Fruit fly (Drosophila melanogaster): ENCODE data around the gene CG7341.
A peak's percentile ranks its signal among the peaks of the same experiment; 100 is the strongest.

CG7341 gene

DNA sequence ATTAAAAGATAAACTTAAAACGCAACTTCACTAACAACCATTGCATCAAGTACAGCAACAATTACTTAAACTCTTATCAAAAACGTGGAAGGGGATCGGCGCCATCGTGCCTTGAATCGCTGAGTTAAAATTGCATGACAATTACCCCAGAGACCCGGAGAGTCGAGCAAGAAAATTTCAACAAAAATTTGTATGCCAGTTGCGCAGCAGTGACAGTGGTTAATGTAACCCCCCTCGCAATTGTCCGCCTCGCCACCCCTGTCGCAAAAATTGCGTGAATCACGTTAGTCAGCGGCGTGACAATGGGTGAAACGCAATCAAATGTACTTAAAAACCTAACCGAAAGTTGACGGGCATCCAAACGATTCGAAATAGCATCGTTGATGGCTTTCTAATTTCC is 13.0 kb upstream of the CG7341 start (continued):
- TF ChIP-seq crp (GFP tag; optimal IDR thresholded peaks at IDR 0.05) (no peak), Bdp1 (GFP tag; optimal IDR thresholded peaks at IDR 0.05) (no peak), CG17802 (tag; optimal IDR thresholded peaks at IDR 0.05) (no peak), NfI (GFP tag; optimal IDR thresholded peaks at IDR 0.05) (peak; percentile 7), MBD-R2 (GFP tag; IDR thresholded peaks at IDR 0.05) (no peak), salm (tag; optimal IDR thresholded peaks at IDR 0.05) (no peak), vvl (GFP tag; IDR thresholded peaks at IDR 0.05) (peak; percentile 88), Hey (tag; optimal IDR thresholded peaks at IDR 0.05) (no peak), CG11723 (GFP tag; optimal IDR thresholded peaks at IDR 0.05) (no peak), gcm2 (GFP tag; optimal IDR thresholded peaks at IDR 0.05) (no peak), CG31388 (GFP tag; optimal IDR thresholded peaks at IDR 0.05) (no peak), repo (GFP tag; optimal IDR thresholded peaks at IDR 0.05) (no peak), hbn (GFP tag; IDR thresholded peaks at IDR 0.05; ENCODE audit: partially characterized antibody) (no peak), Dek (tag; optimal IDR thresholded peaks at IDR 0.05) (no peak)

DNA sequence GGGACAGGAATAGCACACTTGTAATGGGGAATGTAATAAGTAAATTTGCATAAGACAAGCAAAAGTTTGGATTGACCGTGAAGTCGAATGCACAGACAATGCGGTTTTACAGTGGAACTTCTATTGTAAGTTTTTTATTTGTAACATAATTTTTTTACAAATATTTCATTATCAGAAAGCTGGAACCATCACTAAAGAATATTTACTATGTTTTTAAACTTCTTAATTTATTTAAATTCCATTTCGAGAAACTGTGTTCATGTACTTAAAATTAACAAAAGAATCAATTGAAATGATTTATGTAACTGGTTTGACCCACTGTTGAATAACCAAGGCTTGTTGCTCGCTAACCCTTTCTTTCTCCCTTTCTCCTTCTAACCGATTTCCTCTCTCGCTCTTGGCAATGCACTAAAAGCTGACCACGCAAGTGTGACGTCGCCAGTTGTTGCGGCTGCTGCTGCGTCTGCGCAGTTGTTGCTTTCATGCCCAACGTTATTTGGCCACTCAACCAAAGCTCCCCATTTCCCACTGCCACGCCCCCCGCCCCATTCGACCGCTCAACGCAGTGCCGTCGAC is 11.2 kb upstream of the CG7341 start:
- TF ChIP-seq Kr (GFP tag; optimal IDR thresholded peaks at IDR 0.05): peak; percentile 32
- TF ChIP-seq CG2678 (tag; optimal IDR thresholded peaks at IDR 0.05): peak; percentile 22
- TF ChIP-seq HLHmδ (GFP tag; optimal IDR thresholded peaks at IDR 0.05): peak; percentile 17
- peak; percentile 1 for TF ChIP-seq CG2712 (tag; optimal IDR thresholded peaks at IDR 0.05)
- peak in 1 of 2 experiments; percentile 68 for TF ChIP-seq Pdp1 (GFP tag; optimal IDR thresholded peaks at IDR 0.05)
- TF ChIP-seq CG1603 (tag; optimal IDR thresholded peaks at IDR 0.05): peak; percentile 0
- 0 out of 2 replicates have a peak, but pooled peaks have one; percentile 26 for TF ChIP-seq stc (GFP tag; IDR thresholded peaks at IDR 0.05)
- TF ChIP-seq row (GFP tag; IDR thresholded peaks at IDR 0.05): 0 out of 3 replicates have a peak, but pooled peaks have one; percentile 10
- 0 out of 3 replicates have a peak, but pooled peaks have one; percentile 29 for TF ChIP-seq CG2199 (GFP tag; IDR thresholded peaks at IDR 0.05)
- TF ChIP-seq CG6689 (GFP tag; IDR thresholded peaks at IDR 0.05): peak; percentile 30; the same call in 1 of the 2 replicates
- TF ChIP-seq bsh (GFP tag; optimal IDR thresholded peaks at IDR 0.05): peak in 1 of 2 experiments; percentile 49
- no peak for TF ChIP-seq eyg (GFP tag; optimal IDR thresholded peaks at IDR 0.05)
- peak; percentile 44 for TF ChIP-seq Sox102F (GFP tag; optimal IDR thresholded peaks at IDR 0.05)
- TF ChIP-seq CG17328 (GFP tag; IDR thresholded peaks at IDR 0.05): peak; percentile 9; the same call in 1 of the 2 replicates
- TF ChIP-seq Nf-YB (GFP tag; optimal IDR thresholded peaks at IDR 0.05): no peak
- TF ChIP-seq Asciz (GFP tag; optimal IDR thresholded peaks at IDR 0.05): peak; percentile 4
- TF ChIP-seq vvl (GFP tag; IDR thresholded peaks at IDR 0.05): no peak
- TF ChIP-seq CG10979 (tag; optimal IDR thresholded peaks at IDR 0.05): peak; percentile 7
- 0 out of 2 replicates have a peak, but pooled peaks have one; percentile 15 for TF ChIP-seq sisA (GFP tag; IDR thresholded peaks at IDR 0.05)
- peak; percentile 40 for TF ChIP-seq CG11504 (tag; optimal IDR thresholded peaks at IDR 0.05)
- TF ChIP-seq Xrp1 (GFP tag; IDR thresholded peaks at IDR 0.05): peak; percentile 30; the same call in 1 of the 2 replicates
- peak; percentile 25 for TF ChIP-seq phol (tag; optimal IDR thresholded peaks at IDR 0.05)
- 0 out of 3 replicates have a peak, but pooled peaks have one; percentile 5 for TF ChIP-seq zfh1 (GFP tag; IDR thresholded peaks at IDR 0.05)
- no peak for TF ChIP-seq CG7745 (tag; optimal IDR thresholded peaks at IDR 0.05)
- TF ChIP-seq sqz (GFP tag; optimal IDR thresholded peaks at IDR 0.05): no peak
- TF ChIP-seq Med (GFP tag): peak; percentile 41
- peak; percentile 25 for TF ChIP-seq CG12769 (tag; optimal IDR thresholded peaks at IDR 0.05)
- no peak for TF ChIP-seq lov (optimal IDR thresholded peaks at IDR 0.05)
- TF ChIP-seq lov (GFP tag; IDR thresholded peaks at IDR 0.05): 0 out of 3 replicates have a peak, but pooled peaks have one; percentile 14
- TF ChIP-seq Hr51 (GFP tag; optimal IDR thresholded peaks at IDR 0.05): peak in 1 of 2 experiments; percentile 34
- no peak for TF ChIP-seq ab (GFP tag; optimal IDR thresholded peaks at IDR 0.05)
- TF ChIP-seq Blimp-1 (GFP tag; optimal IDR thresholded peaks at IDR 0.05): peak; percentile 30
- no peak for TF ChIP-seq luna (GFP tag; optimal IDR thresholded peaks at IDR 0.05)
- no peak for TF ChIP-seq bigmax (GFP tag; optimal IDR thresholded peaks at IDR 0.05)
- TF ChIP-seq CG9797 (GFP tag; optimal IDR thresholded peaks at IDR 0.05): no peak

Measured in whole organism, embryonic.